Fruit fly (Drosophila melanogaster): ENCODE results near the gene CG14086.

CG14086 gene

DNA sequence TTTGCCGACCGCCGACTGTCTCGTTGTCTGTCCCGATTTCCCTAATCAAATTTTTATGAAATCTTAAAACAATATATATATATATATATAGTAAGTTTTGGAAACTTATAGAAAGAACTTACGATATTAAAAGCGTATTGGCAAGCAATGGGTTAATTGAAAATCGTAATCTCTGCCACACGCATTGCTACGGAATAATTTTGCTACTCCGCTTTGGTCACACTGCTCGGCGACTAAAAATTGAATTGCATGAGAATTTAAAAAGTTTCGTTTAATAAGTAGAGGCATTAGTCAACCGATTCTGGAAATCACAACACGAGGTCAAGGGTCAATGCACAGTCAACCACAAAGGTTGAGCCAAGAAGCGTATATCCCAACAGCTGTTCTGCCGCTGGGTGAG lies 14.4 kb upstream of the CG14086 start, which contains the start of gene Bet1 (continued):
- peak; percentile 25 for TF ChIP-seq NfI (GFP tag; optimal IDR thresholded peaks at IDR 0.05)
- TF ChIP-seq CG8924 (tag; optimal IDR thresholded peaks at IDR 0.05) = no peak
- TF ChIP-seq slbo (GFP tag; IDR thresholded peaks at IDR 0.05) = peak; percentile 58
- TF ChIP-seq pan (optimal IDR thresholded peaks at IDR 0.05) = no peak
- peak in 1 of 2 experiments; percentile 41 for TF ChIP-seq pan (GFP tag; optimal IDR thresholded peaks at IDR 0.05 in 1 of 2, IDR thresholded peaks at IDR 0.05 in 1 of 2)
- no peak for TF ChIP-seq CG8359 (GFP tag; optimal IDR thresholded peaks at IDR 0.05; ENCODE audit: borderline replicate concordance)
- peak; percentile 20 for TF ChIP-seq zen (tag; optimal IDR thresholded peaks at IDR 0.05)
- peak; percentile 11 for TF ChIP-seq Usf (GFP tag; optimal IDR thresholded peaks at IDR 0.05)
- TF ChIP-seq CG1603 (tag; optimal IDR thresholded peaks at IDR 0.05) = no peak
- TF ChIP-seq gfzf (GFP tag; optimal IDR thresholded peaks at IDR 0.05) = peak; percentile 64
- 0 out of 3 replicates have a peak, but pooled peaks have one; percentile 23 for TF ChIP-seq CG34422 (GFP tag; IDR thresholded peaks at IDR 0.05)
- peak; percentile 21 for TF ChIP-seq trem (tag; optimal IDR thresholded peaks at IDR 0.05)
- peak; percentile 6 for TF ChIP-seq CG15269 (tag; optimal IDR thresholded peaks at IDR 0.05)
- 0 out of 2 replicates have a peak, but pooled peaks have one; percentile 7 for TF ChIP-seq Ptx1 (GFP tag; IDR thresholded peaks at IDR 0.05)
- peak; percentile 7 for TF ChIP-seq grau (tag; optimal IDR thresholded peaks at IDR 0.05)
- no peak for TF ChIP-seq CG14667 (GFP tag; IDR thresholded peaks at IDR 0.05)
- TF ChIP-seq CG3847 (GFP tag; IDR thresholded peaks at IDR 0.05) = 0 out of 2 replicates have a peak, but pooled peaks have one; percentile 24
- peak; percentile 38; the same call in 1 of the 3 replicates for TF ChIP-seq Optix (GFP tag; IDR thresholded peaks at IDR 0.05)
- TF ChIP-seq bbx (GFP tag; IDR thresholded peaks at IDR 0.05; ENCODE audit: partially characterized antibody) = 0 out of 2 replicates have a peak, but pooled peaks have one; percentile 21
- TF ChIP-seq Dp (GFP tag; optimal IDR thresholded peaks at IDR 0.05) = peak; percentile 16
- TF ChIP-seq cad (GFP tag; optimal IDR thresholded peaks at IDR 0.05) = no peak
- peak; percentile 70 for TF ChIP-seq row (GFP tag; IDR thresholded peaks at IDR 0.05)
- no peak for TF ChIP-seq CG9727 (GFP tag; optimal IDR thresholded peaks at IDR 0.05)
- peak; percentile 13 for TF ChIP-seq CG10209 (GFP tag; optimal IDR thresholded peaks at IDR 0.05)
- TF ChIP-seq Sox100B (GFP tag; optimal IDR thresholded peaks at IDR 0.05) = no peak
- peak; percentile 24; the same call in 1 of the 2 replicates for TF ChIP-seq CG4404 (GFP tag; IDR thresholded peaks at IDR 0.05)
- no peak for TF ChIP-seq Hmx (GFP tag; optimal IDR thresholded peaks at IDR 0.05)
- 0 out of 3 replicates have a peak, but pooled peaks have one; percentile 38 for TF ChIP-seq ci (GFP tag; IDR thresholded peaks at IDR 0.05)
- TF ChIP-seq CG4617 (GFP tag; optimal IDR thresholded peaks at IDR 0.05; ENCODE audit: borderline replicate concordance) = peak; percentile 20
- TF ChIP-seq CG32532 (GFP tag; IDR thresholded peaks at IDR 0.05) = peak; percentile 55; the same call in 1 of the 2 replicates
- no peak for TF ChIP-seq CG8290 (GFP tag; optimal IDR thresholded peaks at IDR 0.05)
- peak in 1 of 2 experiments; percentile 4 for TF ChIP-seq CG8290 (tag; optimal IDR thresholded peaks at IDR 0.05)
- TF ChIP-seq Elba2 (GFP tag; optimal IDR thresholded peaks at IDR 0.05) = peak; percentile 25
- peak; percentile 34 for TF ChIP-seq CG2712 (tag; optimal IDR thresholded peaks at IDR 0.05)
- peak; percentile 25 for TF ChIP-seq CG13775 (GFP tag; optimal IDR thresholded peaks at IDR 0.05)
- TF ChIP-seq bsh (GFP tag; optimal IDR thresholded peaks at IDR 0.05) = peak in 1 of 2 experiments; percentile 14
- peak; percentile 37; the same call in 1 of the 2 replicates for TF ChIP-seq lmd (GFP tag; IDR thresholded peaks at IDR 0.05)
- peak; percentile 20; the same call in 1 of the 3 replicates for TF ChIP-seq dysf (GFP tag; IDR thresholded peaks at IDR 0.05)
- TF ChIP-seq CG17361 (GFP tag; IDR thresholded peaks at IDR 0.05) = peak; percentile 39; the same call in 1 of the 3 replicates
- peak; percentile 7 for TF ChIP-seq Sox102F (GFP tag; optimal IDR thresholded peaks at IDR 0.05)
- TF ChIP-seq Med (GFP tag) = peak; percentile 55
- TF ChIP-seq H2.0 (GFP tag; IDR thresholded peaks at IDR 0.05) = peak; percentile 40; the same call in 1 of the 2 replicates
- no peak for TF ChIP-seq aop (GFP tag; IDR thresholded peaks at IDR 0.05)
- TF ChIP-seq CG9797 (GFP tag; optimal IDR thresholded peaks at IDR 0.05) = peak; percentile 48
- TF ChIP-seq gem (tag; optimal IDR thresholded peaks at IDR 0.05) = peak; percentile 20
- TF ChIP-seq Scr (GFP tag; IDR thresholded peaks at IDR 0.05; ENCODE audit: partially characterized antibody) = no peak
- peak; percentile 58 for TF ChIP-seq Rfx (GFP tag; IDR thresholded peaks at IDR 0.05)

All from whole organism, embryonic.